Fruit fly (Drosophila melanogaster): ENCODE results near the gene CG1677.

Gene CG1677

DNA sequence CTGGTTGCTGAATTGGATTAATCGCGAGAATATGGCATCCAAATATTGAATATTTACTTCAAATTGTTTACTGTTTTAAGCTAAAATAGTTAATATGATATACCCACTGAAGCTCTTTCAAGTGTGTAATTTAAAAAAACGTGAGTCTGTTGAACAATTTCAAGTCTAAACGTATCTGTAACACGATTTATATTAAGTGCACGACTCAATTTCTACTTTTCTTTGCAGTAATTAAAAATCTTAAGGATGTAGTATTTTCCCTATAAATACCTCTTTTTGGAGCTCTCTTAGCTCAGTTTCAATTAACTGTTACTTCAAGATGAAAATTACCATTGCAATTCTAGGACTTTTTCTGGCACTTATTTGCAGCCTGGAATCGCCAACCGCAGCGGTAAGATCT, 6.8 kb upstream of the CG1677 start, which contains the start of gene CG42704:
Gene CG42704, plus strand, starts transcription at position 301 of the 400 bp plus-strand sequence.
- TF ChIP-seq psq (optimal IDR thresholded peaks at IDR 0.05) = no peak
- no peak for TF ChIP-seq usp (GFP tag; optimal IDR thresholded peaks at IDR 0.05)
- no peak for TF ChIP-seq pan (optimal IDR thresholded peaks at IDR 0.05)
- TF ChIP-seq Dll (optimal IDR thresholded peaks at IDR 0.05) = no peak
- TF ChIP-seq CG8478 (optimal IDR thresholded peaks at IDR 0.05) = no peak
- TF ChIP-seq EcR (GFP tag; optimal IDR thresholded peaks at IDR 0.05) = no peak

DNA sequence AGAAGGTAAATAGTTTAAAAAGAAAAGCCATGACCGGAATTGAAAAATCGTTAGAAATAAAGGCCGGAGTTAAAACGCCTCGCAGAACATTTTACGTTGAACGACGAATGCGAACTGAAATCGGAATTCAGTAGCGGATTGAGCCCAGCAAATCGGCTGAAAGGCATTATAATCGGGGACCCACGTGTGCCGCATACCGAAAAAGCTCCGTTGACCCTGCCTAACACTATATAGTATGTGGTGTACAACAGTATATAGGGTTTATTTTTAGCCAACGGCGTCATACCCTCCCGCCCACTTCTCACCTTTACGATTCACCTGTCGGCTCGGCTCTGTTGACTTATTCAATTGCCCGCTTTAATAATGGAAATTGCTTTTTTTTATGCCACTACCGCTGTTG, 6.2 kb upstream of the CG1677 start, which contains the start of gene CG42246:
Gene CG42246, minus strand, starts transcription at position 101 of the 400 bp plus-strand sequence.
- TF ChIP-seq CG8478 (optimal IDR thresholded peaks at IDR 0.05) = no peak
- no peak for TF ChIP-seq psq (optimal IDR thresholded peaks at IDR 0.05)

DNA sequence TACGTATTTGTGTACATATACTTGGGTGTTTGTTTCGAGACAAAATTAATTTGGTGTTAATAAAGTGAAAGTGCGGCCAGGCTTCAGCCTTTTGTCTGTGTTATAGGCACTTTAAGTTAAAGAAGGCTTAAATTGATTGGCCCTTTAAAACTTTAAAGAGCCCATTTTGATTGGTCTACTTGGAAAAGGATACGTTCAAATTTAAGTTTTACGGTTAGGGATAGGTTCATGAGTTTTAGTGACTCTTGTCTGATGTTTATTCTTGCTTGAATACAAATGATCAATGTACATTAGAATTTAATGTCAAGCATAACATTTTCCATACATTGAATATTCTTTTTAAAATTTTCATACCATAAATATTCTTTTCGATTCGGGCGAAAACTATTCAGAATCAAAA, 1.3 kb upstream of the CG1677 start, which contains the start of gene CG32727:
Gene CG32727, plus strand, starts transcription at position 301 of the 400 bp plus-strand sequence.
- TF ChIP-seq psq (optimal IDR thresholded peaks at IDR 0.05) (no peak), pan (optimal IDR thresholded peaks at IDR 0.05) (no peak), CG8478 (optimal IDR thresholded peaks at IDR 0.05) (no peak), usp (GFP tag; optimal IDR thresholded peaks at IDR 0.05) (no peak), EcR (GFP tag; optimal IDR thresholded peaks at IDR 0.05) (no peak), Dll (optimal IDR thresholded peaks at IDR 0.05) (no peak)

DNA sequence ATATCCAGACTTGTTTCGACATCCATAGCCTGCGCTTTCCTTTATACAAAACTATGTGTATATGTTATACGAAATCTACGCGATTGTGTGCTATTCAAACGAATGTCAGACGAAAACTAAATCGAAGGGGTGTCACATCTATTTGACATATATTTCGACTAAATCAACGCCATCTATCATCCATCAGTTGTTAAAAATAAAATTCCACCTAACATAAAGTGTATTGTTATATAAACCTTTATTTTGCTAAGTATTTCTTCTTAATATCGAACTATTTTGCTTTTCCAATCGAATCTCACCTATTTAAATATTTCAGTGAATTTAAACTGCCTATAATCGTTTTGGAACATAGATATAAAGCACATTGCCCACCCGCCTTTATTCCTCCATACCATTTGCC, 2.5 kb downstream of the CG1677 start, which contains the start of gene CG15035:
Gene CG15035, minus strand, starts transcription at position 101 of the 400 bp plus-strand sequence.
- TF ChIP-seq pan (optimal IDR thresholded peaks at IDR 0.05) = no peak
- TF ChIP-seq usp (GFP tag; optimal IDR thresholded peaks at IDR 0.05) = no peak
- TF ChIP-seq Dll (optimal IDR thresholded peaks at IDR 0.05) = no peak
- TF ChIP-seq CG8478 (optimal IDR thresholded peaks at IDR 0.05) = no peak
- no peak for TF ChIP-seq EcR (GFP tag; optimal IDR thresholded peaks at IDR 0.05)
- no peak for TF ChIP-seq psq (optimal IDR thresholded peaks at IDR 0.05)

DNA sequence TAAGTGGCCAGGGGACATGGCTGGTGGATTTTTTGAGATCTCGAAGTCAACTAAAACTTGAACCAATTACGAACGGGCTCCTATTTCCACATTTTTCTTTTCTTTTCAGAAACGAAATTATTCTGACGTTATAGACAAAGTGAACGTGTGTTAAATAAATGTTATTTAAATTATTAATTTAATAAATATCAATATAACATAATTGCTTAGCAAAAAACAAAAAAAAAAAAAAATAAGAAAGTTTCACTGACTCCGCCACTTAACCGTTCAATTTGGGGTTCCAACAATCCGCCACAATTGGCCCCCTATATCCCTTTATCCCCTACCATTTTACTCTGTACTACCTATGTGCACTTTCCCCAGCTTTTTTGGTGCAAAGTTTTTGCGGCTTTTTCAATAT, 22.7 kb downstream of the CG1677 start, which contains the start of gene CG42781:
Gene CG42781, minus strand, starts transcription at position 101 of the 400 bp plus-strand sequence.
- TF ChIP-seq CG8478 (optimal IDR thresholded peaks at IDR 0.05) (no peak), Dll (optimal IDR thresholded peaks at IDR 0.05) (no peak)

DNA sequence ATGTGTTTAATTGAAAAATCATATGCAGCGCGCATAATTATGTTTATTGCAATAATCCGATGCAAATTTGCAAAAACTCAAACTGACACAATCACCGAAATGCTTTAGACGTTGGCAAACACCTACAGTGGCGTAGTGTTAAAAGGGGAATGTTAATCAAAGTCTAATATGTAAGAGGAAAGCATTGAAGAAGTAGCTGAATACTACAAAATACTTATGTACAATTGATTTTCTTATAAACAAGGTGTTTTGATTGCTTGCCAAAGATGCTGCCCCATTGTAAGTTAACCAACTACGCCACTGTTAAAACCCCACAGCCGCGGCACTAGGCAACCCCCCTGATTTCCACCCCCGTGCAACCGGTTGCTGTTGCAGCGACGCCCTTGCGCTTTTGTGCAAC, 26.0 kb downstream of the CG1677 start:
- TF ChIP-seq Dll (optimal IDR thresholded peaks at IDR 0.05) (no peak), psq (optimal IDR thresholded peaks at IDR 0.05) (no peak), EcR (GFP tag; optimal IDR thresholded peaks at IDR 0.05) (no peak), pan (optimal IDR thresholded peaks at IDR 0.05) (no peak), usp (GFP tag; optimal IDR thresholded peaks at IDR 0.05) (no peak), CG8478 (optimal IDR thresholded peaks at IDR 0.05) (no peak)

DNA sequence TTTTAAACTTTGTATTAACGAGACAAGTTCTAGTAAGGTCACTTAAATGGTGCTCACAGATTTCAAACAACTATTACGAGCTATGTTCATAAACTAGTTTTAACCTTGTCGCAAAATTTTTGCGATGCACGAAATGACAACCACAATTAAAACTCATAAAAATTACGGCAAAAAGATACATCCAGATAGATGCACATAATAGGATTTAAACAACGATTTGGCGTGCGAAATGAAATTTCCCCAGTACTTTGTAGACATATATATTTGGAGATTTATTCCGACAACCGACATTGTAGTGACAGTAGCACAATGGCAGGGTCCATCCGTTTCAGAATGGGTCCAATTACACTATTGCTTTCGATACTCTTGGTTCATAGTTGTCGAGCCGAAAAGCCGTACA, 27.8 kb downstream of the CG1677 start, which contains the start of gene CheA7a:
Gene CheA7a, plus strand, starts transcription at position 301 of the 400 bp plus-strand sequence.
- TF ChIP-seq Dll (optimal IDR thresholded peaks at IDR 0.05) (no peak), EcR (GFP tag; optimal IDR thresholded peaks at IDR 0.05) (no peak)

DNA sequence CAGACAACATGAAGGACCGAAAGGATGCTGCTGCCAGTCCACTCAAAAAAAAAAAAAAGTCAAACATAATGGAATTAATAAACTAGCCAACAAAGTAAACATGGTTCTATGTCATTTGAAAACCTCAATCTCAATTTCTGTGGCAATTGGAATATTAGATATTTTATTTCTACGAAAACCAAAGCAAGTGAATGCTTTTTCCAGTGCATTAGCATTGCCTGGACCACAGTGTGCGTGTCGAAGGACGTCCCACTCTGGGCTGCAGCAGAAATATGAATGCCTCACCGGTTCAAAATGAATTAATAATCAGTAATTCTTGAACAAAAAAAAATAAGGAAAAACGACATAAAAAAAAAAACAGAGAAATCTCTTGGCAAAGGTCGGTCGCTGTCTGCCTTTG, 33.1 kb downstream of the CG1677 start:
- TF ChIP-seq pan (optimal IDR thresholded peaks at IDR 0.05) (no peak), psq (optimal IDR thresholded peaks at IDR 0.05) (no peak), EcR (GFP tag; optimal IDR thresholded peaks at IDR 0.05) (no peak), usp (GFP tag; optimal IDR thresholded peaks at IDR 0.05) (no peak), Dll (optimal IDR thresholded peaks at IDR 0.05) (no peak), CG8478 (optimal IDR thresholded peaks at IDR 0.05) (no peak)

DNA sequence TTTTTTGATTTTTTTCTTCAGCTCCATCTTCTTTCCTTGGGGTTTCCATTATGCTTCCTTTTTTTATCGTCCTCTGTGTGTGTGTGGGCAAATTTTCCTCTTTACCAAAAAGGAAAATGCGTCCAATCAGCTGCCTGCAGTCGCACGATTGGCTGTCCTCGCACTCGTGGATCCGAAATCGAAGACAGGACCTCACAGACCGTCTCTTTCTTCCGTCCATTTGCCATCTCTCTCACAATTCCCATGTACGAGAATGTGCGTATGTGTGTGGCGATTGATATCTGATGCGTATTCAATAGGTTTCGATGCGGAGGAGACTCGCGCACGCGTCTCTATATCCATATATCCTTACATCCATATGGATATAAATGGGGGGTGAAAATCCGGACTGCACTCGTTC, 37.2 kb downstream of the CG1677 start:
- TF ChIP-seq psq (optimal IDR thresholded peaks at IDR 0.05) (no peak), pan (optimal IDR thresholded peaks at IDR 0.05) (no peak), Dll (optimal IDR thresholded peaks at IDR 0.05) (no peak), EcR (GFP tag; optimal IDR thresholded peaks at IDR 0.05) (no peak), usp (GFP tag; optimal IDR thresholded peaks at IDR 0.05) (no peak), CG8478 (optimal IDR thresholded peaks at IDR 0.05) (no peak)

DNA sequence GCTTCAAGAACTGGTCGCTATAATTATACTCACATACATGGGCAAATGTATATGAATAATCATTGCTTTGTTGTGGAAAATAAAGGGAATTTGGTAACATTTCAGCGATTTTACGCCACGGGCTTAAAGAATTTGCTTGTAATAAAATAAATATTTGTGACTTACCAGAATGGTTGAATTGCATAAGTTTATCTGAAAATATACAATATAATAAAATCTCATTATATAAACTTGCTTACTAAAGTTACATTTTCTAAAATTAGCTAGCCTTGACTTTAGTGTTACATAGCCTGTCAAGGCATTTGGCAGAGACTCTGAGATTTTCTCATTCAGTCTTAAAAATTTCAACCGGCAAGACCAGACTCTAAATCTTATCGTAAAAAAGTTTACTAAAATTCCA, 47.1 kb downstream of the CG1677 start, which contains the start of gene CG1999:
Gene CG1999, plus strand, starts transcription at position 301 of the 400 bp plus-strand sequence.
- TF ChIP-seq psq (optimal IDR thresholded peaks at IDR 0.05) (no peak), EcR (GFP tag; optimal IDR thresholded peaks at IDR 0.05) (no peak), usp (GFP tag; optimal IDR thresholded peaks at IDR 0.05) (no peak), pan (optimal IDR thresholded peaks at IDR 0.05) (no peak), CG8478 (optimal IDR thresholded peaks at IDR 0.05) (no peak), Dll (optimal IDR thresholded peaks at IDR 0.05) (no peak)

DNA sequence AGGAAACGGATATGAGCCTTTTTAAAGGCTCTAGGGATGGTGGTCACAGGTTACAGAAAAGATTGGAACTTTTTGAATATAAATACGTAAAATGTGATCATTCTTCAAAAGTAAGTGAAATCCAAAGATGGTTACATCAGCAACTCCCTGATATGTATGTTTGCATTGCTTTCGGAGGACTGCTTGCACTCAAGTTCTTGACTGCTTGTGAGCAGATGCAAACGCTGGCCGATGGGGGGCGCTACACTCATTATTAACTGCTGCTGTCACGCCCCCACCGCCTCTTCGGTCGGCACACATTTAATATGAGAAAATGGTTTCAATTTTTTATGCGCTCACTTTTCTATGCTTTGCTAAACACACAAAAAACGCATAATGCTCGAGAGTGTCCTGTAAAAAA, 55.6 kb downstream of the CG1677 start:
- TF ChIP-seq CG8478 (optimal IDR thresholded peaks at IDR 0.05) = no peak
- TF ChIP-seq psq (optimal IDR thresholded peaks at IDR 0.05) = no peak
- TF ChIP-seq EcR (GFP tag; optimal IDR thresholded peaks at IDR 0.05) = no peak
- TF ChIP-seq Dll (optimal IDR thresholded peaks at IDR 0.05) = no peak
- TF ChIP-seq usp (GFP tag; optimal IDR thresholded peaks at IDR 0.05) = no peak
- TF ChIP-seq pan (optimal IDR thresholded peaks at IDR 0.05) = no peak

DNA sequence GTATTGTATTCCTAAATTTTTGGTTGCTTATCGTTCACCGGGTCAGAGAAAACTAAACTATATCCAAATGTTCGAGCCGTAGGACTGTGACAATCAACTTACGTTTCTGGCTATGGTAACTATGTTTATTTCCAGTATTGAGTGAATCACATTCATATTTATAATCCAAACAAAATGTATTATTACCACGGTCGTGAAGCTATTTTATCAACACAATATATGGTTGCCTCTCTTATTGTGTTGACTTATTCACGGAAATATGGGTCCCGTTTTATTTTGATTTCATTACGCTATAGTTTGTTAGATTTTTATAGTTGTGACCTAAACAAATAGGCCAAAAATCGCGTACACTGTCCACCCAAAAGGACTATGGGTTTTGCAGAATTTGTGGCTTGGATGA, 58.2 kb downstream of the CG1677 start, which contains the start of gene CG15034:
Gene CG15034, minus strand, starts transcription at position 101 of the 400 bp plus-strand sequence.
- TF ChIP-seq usp (GFP tag; optimal IDR thresholded peaks at IDR 0.05) (no peak), CG8478 (optimal IDR thresholded peaks at IDR 0.05) (no peak), Dll (optimal IDR thresholded peaks at IDR 0.05) (no peak), pan (optimal IDR thresholded peaks at IDR 0.05) (no peak), EcR (GFP tag; optimal IDR thresholded peaks at IDR 0.05) (no peak), psq (optimal IDR thresholded peaks at IDR 0.05) (no peak)

DNA sequence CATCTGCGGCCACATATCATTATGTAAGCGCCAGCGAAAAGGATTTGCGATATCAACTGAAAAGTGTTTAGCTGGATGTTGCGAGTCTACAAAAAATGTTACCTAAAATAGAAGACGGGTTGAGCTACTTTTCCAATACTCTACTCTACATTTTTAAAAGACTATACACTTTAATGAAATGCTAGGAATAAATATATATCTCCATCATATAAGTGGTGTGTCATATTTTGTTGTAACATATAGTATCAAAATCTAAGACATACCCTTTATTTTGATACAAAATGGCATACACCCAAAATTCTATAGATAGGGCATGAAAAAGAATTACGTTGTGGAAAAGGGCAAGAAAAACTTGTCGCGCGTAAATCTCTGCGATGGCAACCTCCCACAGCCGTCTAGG, 62.6 kb downstream of the CG1677 start:
- no peak for TF ChIP-seq EcR (GFP tag; optimal IDR thresholded peaks at IDR 0.05)
- no peak for TF ChIP-seq psq (optimal IDR thresholded peaks at IDR 0.05)
- no peak for TF ChIP-seq CG8478 (optimal IDR thresholded peaks at IDR 0.05)
- TF ChIP-seq usp (GFP tag; optimal IDR thresholded peaks at IDR 0.05) = no peak
- TF ChIP-seq Dll (optimal IDR thresholded peaks at IDR 0.05) = no peak
- no peak for TF ChIP-seq pan (optimal IDR thresholded peaks at IDR 0.05)

All from whole organism.